Fruit fly (Drosophila melanogaster) whole organism, embryonic: Measurements from ENCODE around the gene Agpat3.

Source experiments
- Awh ChIP-seq: fragments of 200-800 bp; sonication (Bioruptor generic); IDR thresholded peaks from 2 replicates; pipeline ENCODE4, ENCODE4 v1.3.6; 2022; ENCODE audit warnings: missing biosample characterization, missing genetic modification characterization
- CG10462 ChIP-seq: fragments of 200-800 bp; sonication (Bioruptor generic); optimal IDR thresholded peaks from 2 replicates; lab custom pipeline; 2016; ENCODE audit warnings: missing biosample characterization, missing genetic modification characterization
- CG10565 ChIP-seq: fragments of 200-800 bp; sonication (Bioruptor generic); optimal IDR thresholded peaks from 3 replicates; lab custom pipeline; 2016; ENCODE audit warnings: missing biosample characterization, mild to moderate bottlenecking, missing genetic modification characterization
- CG13287 ChIP-seq: fragments of 200-800 bp; sonication (Bioruptor generic); IDR thresholded peaks from 2 replicates; pipeline ENCODE4 v1.3.6; 2022; ENCODE audit warnings: missing biosample characterization, missing genetic modification characterization; ENCODE audit not compliant: partially characterized antibody
- CG15514 ChIP-seq: fragments of 200-800 bp; sonication (Bioruptor generic); optimal IDR thresholded peaks from 3 replicates; lab custom pipeline; 2017; ENCODE audit warnings: missing biosample characterization, missing genetic modification characterization, mild to moderate bottlenecking, moderate library complexity, missing genetic modification reagents
- CG17829 ChIP-seq: fragments of 200-800 bp; optimal IDR thresholded peaks from 2 replicates; lab custom pipeline; 2019; ENCODE audit warnings: missing biosample characterization, mild to moderate bottlenecking, missing genetic modification characterization, moderate library complexity
- CG2116 ChIP-seq: fragments of 200-800 bp; sonication (Bioruptor generic); optimal IDR thresholded peaks from 3 replicates; lab custom pipeline; 2018; ENCODE audit warnings: missing biosample characterization, mild to moderate bottlenecking, missing genetic modification characterization
- CG6254 ChIP-seq: fragments of 200-800 bp; sonication (Bioruptor generic); optimal IDR thresholded peaks from 3 replicates; lab custom pipeline; 2017; ENCODE audit warnings: mild to moderate bottlenecking, missing biosample characterization, missing genetic modification reagents, missing genetic modification characterization
- CG6791 ChIP-seq: fragments of 200-800 bp; sonication (Bioruptor generic); IDR thresholded peaks from 3 replicates; pipeline ENCODE4 v1.3.6; 2022; ENCODE audit warnings: missing biosample characterization, missing genetic modification characterization; ENCODE audit not compliant: partially characterized antibody
- CG6854 ChIP-seq: fragments of 200-800 bp; sonication (Bioruptor generic); optimal IDR thresholded peaks from 3 replicates; lab custom pipeline; 2017; ENCODE audit warnings: missing biosample characterization, mild to moderate bottlenecking, missing genetic modification characterization
- CkIIα-i1 ChIP-seq: fragments of 200-800 bp; sonication (Bioruptor generic); IDR thresholded peaks from 2 replicates; pipeline ENCODE4 v1.3.6; 2022; ENCODE audit warnings: missing biosample characterization, missing genetic modification characterization
- Doc2 ChIP-seq: fragments of 200-800 bp; sonication (Bioruptor generic); IDR thresholded peaks from 2 replicates; pipeline ENCODE4 v1.3.6; 2022; ENCODE audit warnings: missing biosample characterization, missing genetic modification characterization
- ERR ChIP-seq: fragments of 200-800 bp; sonication (Bioruptor generic); optimal IDR thresholded peaks from 2 replicates; lab custom pipeline; 2016; ENCODE audit warnings: missing biosample characterization, missing genetic modification characterization
- Elba2 ChIP-seq: fragments of 200-800 bp; sonication (Bioruptor generic); optimal IDR thresholded peaks from 3 replicates; lab custom pipeline; 2016; ENCODE audit warnings: missing biosample characterization, missing genetic modification characterization
- Ets65A ChIP-seq: fragments of 200-800 bp; sonication (Bioruptor generic); peaks from one replicate; lab custom pipeline; 2016; ENCODE audit warnings: missing biosample characterization, missing genetic modification characterization
- HLH4C ChIP-seq: fragments of 200-800 bp; sonication (Bioruptor generic); IDR thresholded peaks from 3 replicates; pipeline ENCODE4 v1.3.6; 2022; ENCODE audit warnings: missing biosample characterization, missing genetic modification characterization; ENCODE audit not compliant: partially characterized antibody
- Hsf ChIP-seq: fragments of 200-800 bp; sonication (Bioruptor generic); optimal IDR thresholded peaks from 3 replicates; lab custom pipeline; 2016; ENCODE audit warnings: missing biosample characterization, missing genetic modification characterization
- Kr ChIP-seq: fragments of 200-800 bp; sonication (Bioruptor generic); optimal IDR thresholded peaks from 2 replicates; lab custom pipeline; 2017; ENCODE audit warnings: missing biosample characterization, mild to moderate bottlenecking, missing genetic modification characterization
- Mad ChIP-seq: fragments of 200-800 bp; sonication (Bioruptor generic); optimal IDR thresholded peaks from 2 replicates; lab custom pipeline; 2016; ENCODE audit warnings: missing biosample characterization, missing genetic modification characterization
- Nf-YA ChIP-seq: fragments of 200-800 bp; sonication (Bioruptor generic); IDR thresholded peaks from 2 replicates; pipeline ENCODE4 v1.3.6; 2022; ENCODE audit warnings: missing biosample characterization, missing genetic modification characterization
- Nf-YC ChIP-seq: fragments of 200-800 bp; optimal IDR thresholded peaks from 3 replicates; lab custom pipeline; 2019; ENCODE audit warnings: missing biosample characterization, mild to moderate bottlenecking, missing genetic modification characterization, moderate library complexity
- TFAM ChIP-seq: fragments of 200-800 bp; sonication (Bioruptor generic); optimal IDR thresholded peaks from 2 replicates; lab custom pipeline; 2017; ENCODE audit warnings: missing biosample characterization, missing genetic modification characterization, inconsistent platforms
- Trl ChIP-seq, 3 experiments: fragments of >200 bp in 2 of 3; fragments of 200-800 bp in 1 of 3; sonication (Bioruptor generic) in 1 of 3; optimal IDR thresholded peaks; 2 replicates in 1 of 3; 3 replicates in 2 of 3; lab custom pipeline; 2016 to 2017; ENCODE audit warnings: missing biosample characterization in 1 of 3, missing genetic modification characterization in 1 of 3
- amos ChIP-seq: fragments of 200-800 bp; sonication (Bioruptor generic); IDR thresholded peaks from 2 replicates; pipeline ENCODE4 v1.3.6; 2022; ENCODE audit warnings: missing biosample characterization, missing genetic modification characterization; ENCODE audit not compliant: partially characterized antibody
- bbx ChIP-seq: fragments of 200-800 bp; sonication (Bioruptor generic); IDR thresholded peaks from 2 replicates; pipeline ENCODE4 v1.3.6; 2022; ENCODE audit warnings: missing biosample characterization, missing genetic modification characterization; ENCODE audit not compliant: partially characterized antibody
- bsh ChIP-seq, 2 experiments: fragments of 200-800 bp; sonication (Bioruptor generic); optimal IDR thresholded peaks; 2 replicates each; lab custom pipeline; 2017 to 2018; ENCODE audit warnings: mild to moderate bottlenecking in 2 of 2, missing biosample characterization in 2 of 2, missing genetic modification characterization in 2 of 2, moderate library complexity in 1 of 2
- caup ChIP-seq: fragments of 200-800 bp; sonication (Bioruptor generic); optimal IDR thresholded peaks from 3 replicates; lab custom pipeline; 2017; ENCODE audit warnings: missing biosample characterization, mild to moderate bottlenecking, missing genetic modification characterization, moderate library complexity; ENCODE audit not compliant: severe bottlenecking
- chn ChIP-seq: fragments of 200-800 bp; sonication (Bioruptor generic); optimal IDR thresholded peaks from 2 replicates; lab custom pipeline; 2016; ENCODE audit warnings: missing biosample characterization, missing genetic modification characterization
- dan ChIP-seq: fragments of 200-800 bp; sonication (Bioruptor generic); IDR thresholded peaks from 2 replicates; pipeline ENCODE4 v1.3.6; 2022; ENCODE audit warnings: missing biosample characterization, missing genetic modification characterization
- dimm ChIP-seq: fragments of 200-800 bp; sonication (Bioruptor generic); IDR thresholded peaks from 2 replicates; pipeline ENCODE4 v1.3.6; 2022; ENCODE audit warnings: missing biosample characterization, missing genetic modification characterization
- dmrt99B ChIP-seq: fragments of 200-800 bp; sonication (Bioruptor generic); optimal IDR thresholded peaks from 2 replicates; lab custom pipeline; 2018; ENCODE audit warnings: missing biosample characterization, mild to moderate bottlenecking, missing genetic modification characterization, moderate library complexity
- fd64A ChIP-seq: fragments of 200-800 bp; sonication (Bioruptor generic); optimal IDR thresholded peaks from 3 replicates; lab custom pipeline; 2018; ENCODE audit warnings: missing biosample characterization, mild to moderate bottlenecking, missing genetic modification characterization
- ftz-f1 ChIP-seq: fragments of 200-800 bp; sonication (Bioruptor generic); optimal IDR thresholded peaks from 2 replicates; lab custom pipeline; 2016; ENCODE audit warnings: missing biosample characterization, missing genetic modification characterization
- gce ChIP-seq: fragments of 200-800 bp; sonication (Bioruptor generic); IDR thresholded peaks from 3 replicates; pipeline ENCODE4 v1.3.6; 2022; ENCODE audit warnings: missing biosample characterization, missing genetic modification characterization
- h ChIP-seq: fragments of >200 bp; optimal IDR thresholded peaks from 2 replicates; lab custom pipeline; 2017
- jumu ChIP-seq: fragments of 200-800 bp; sonication (Bioruptor generic); optimal IDR thresholded peaks from 3 replicates; lab custom pipeline; 2016; ENCODE audit warnings: missing biosample characterization, missing genetic modification characterization
- kni ChIP-seq: fragments of 200-800 bp; sonication (Bioruptor generic); optimal IDR thresholded peaks from 3 replicates; lab custom pipeline; 2017; ENCODE audit warnings: mild to moderate bottlenecking, missing biosample characterization, missing genetic modification reagents, missing genetic modification characterization
- lbe ChIP-seq: fragments of 200-800 bp; sonication (Bioruptor generic); optimal IDR thresholded peaks from 2 replicates; lab custom pipeline; 2016; ENCODE audit warnings: missing biosample characterization, mild to moderate bottlenecking, missing genetic modification characterization
- lov ChIP-seq, 2 experiments: fragments of 200-800 bp in 1 of 2; fragments of >200 bp in 1 of 2; sonication (Bioruptor generic) in 1 of 2; IDR thresholded peaks in 1 of 2; optimal IDR thresholded peaks in 1 of 2; 2 replicates in 1 of 2; 3 replicates in 1 of 2; pipeline versions ENCODE4 v1.3.6 to Lab custom; 2017 to 2022; ENCODE audit warnings: missing biosample characterization in 1 of 2, missing genetic modification characterization in 1 of 2
- phol ChIP-seq: fragments of 200-800 bp; sonication (Bioruptor generic); optimal IDR thresholded peaks from 3 replicates; lab custom pipeline; 2018; ENCODE audit warnings: missing biosample characterization, mild to moderate bottlenecking, missing genetic modification characterization, moderate library complexity
- salm ChIP-seq: fragments of 200-800 bp; sonication (Bioruptor generic); optimal IDR thresholded peaks from 2 replicates; lab custom pipeline; 2018; ENCODE audit warnings: missing biosample characterization, mild to moderate bottlenecking, missing genetic modification characterization
- slp2 ChIP-seq: fragments of 200-800 bp; sonication (Bioruptor generic); optimal IDR thresholded peaks from 2 replicates; lab custom pipeline; 2016; ENCODE audit warnings: missing biosample characterization, missing genetic modification characterization
- sr ChIP-seq: fragments of 200-800 bp; sonication (Bioruptor generic); IDR thresholded peaks from 3 replicates; pipeline ENCODE4 v1.3.6; 2022; ENCODE audit warnings: missing biosample characterization, missing genetic modification characterization
- stc ChIP-seq: fragments of 200-800 bp; sonication (Bioruptor generic); IDR thresholded peaks from 2 replicates; pipeline ENCODE4 v1.3.6; 2022; ENCODE audit warnings: missing biosample characterization, missing genetic modification characterization
- tap ChIP-seq: fragments of 200-800 bp; optimal IDR thresholded peaks from 3 replicates; lab custom pipeline; 2019; ENCODE audit warnings: missing biosample characterization, mild to moderate bottlenecking, missing genetic modification characterization, moderate library complexity
- tin ChIP-seq: fragments of 200-800 bp; sonication (Bioruptor generic); optimal IDR thresholded peaks from 3 replicates; lab custom pipeline; 2016; ENCODE audit warnings: missing biosample characterization, missing genetic modification characterization
- toy ChIP-seq: fragments of 200-800 bp; sonication (Bioruptor generic); IDR thresholded peaks from 2 replicates; pipeline ENCODE4 v1.3.6; 2022; ENCODE audit warnings: missing biosample characterization, missing genetic modification characterization
- vfl ChIP-seq: fragments of 200-800 bp; sonication (Bioruptor generic); optimal IDR thresholded peaks from 2 replicates; lab custom pipeline; 2016; ENCODE audit warnings: missing biosample characterization, missing genetic modification characterization
- z ChIP-seq: fragments of 200-800 bp; sonication (Bioruptor generic); IDR thresholded peaks from 3 replicates; pipeline ENCODE4 v1.3.6; 2022; ENCODE audit warnings: missing biosample characterization, missing genetic modification characterization
- zen ChIP-seq: fragments of 200-800 bp; sonication (Bioruptor generic); optimal IDR thresholded peaks from 3 replicates; lab custom pipeline; 2018; ENCODE audit warnings: missing biosample characterization, mild to moderate bottlenecking, missing genetic modification characterization, moderate library complexity

The Agpat3 gene

DNA sequence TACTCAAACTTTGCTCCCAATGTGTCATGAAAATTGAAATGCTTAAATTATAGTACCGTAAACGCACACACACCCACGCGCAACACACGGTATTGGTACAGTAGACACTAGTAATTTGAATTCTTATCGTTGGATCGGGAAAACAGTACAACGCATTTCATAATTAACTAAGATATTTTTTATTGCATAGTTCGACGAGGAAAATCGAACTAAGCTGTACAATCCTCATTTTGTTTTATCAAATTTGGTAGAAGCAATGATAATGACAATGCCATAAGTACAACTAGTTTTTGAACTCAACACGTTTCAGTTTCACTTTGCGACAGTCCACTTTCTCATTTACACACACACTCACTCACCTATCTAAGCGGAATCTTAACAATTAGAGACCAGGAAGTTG lies 5.0 kb downstream of the Agpat3 start (continued):
- TF ChIP-seq HLH4C (GFP tag; lab: Robert Waterston, UW) (no peak), vfl (GFP tag; lab: Kevin White, UChicago) (peak; percentile 23), tap (tag; lab: Kevin White, UChicago) (peak; percentile 75), lov (optimal IDR thresholded peaks at IDR 0.05; lab: Kevin White, UChicago) (no peak), lov (GFP tag; IDR thresholded peaks at IDR 0.05; lab: Robert Waterston, UW) (no peak), jumu (GFP tag; lab: Kevin White, UChicago) (peak; percentile 57), bsh (GFP tag; optimal IDR thresholded peaks at IDR 0.05; lab: Kevin White, UChicago) (peak in 1 of 2 experiments; percentile 73), toy (GFP tag; lab: Robert Waterston, UW) (peak; percentile 60; the same call in 1 of the 2 replicates), h (no peak), bbx (GFP tag; lab: Robert Waterston, UW) (no peak), CG17829 (tag; lab: Kevin White, UChicago) (peak; percentile 66), CkIIα-i1 (GFP tag; lab: Robert Waterston, UW) (no peak), chn (GFP tag; lab: Kevin White, UChicago) (peak; percentile 38), amos (GFP tag; lab: Robert Waterston, UW) (no peak), Doc2 (no peak), CG6254 (GFP tag; lab: Kevin White, UChicago) (no peak), dan (no peak), slp2 (no peak), phol (tag; lab: Kevin White, UChicago) (peak; percentile 61), sr (no peak), CG15514 (peak; percentile 44), ERR (GFP tag; lab: Kevin White, UChicago) (no peak), Nf-YA (GFP tag; lab: Robert Waterston, UW) (no peak), TFAM (GFP tag; lab: Kevin White, UChicago) (no peak), Hsf (GFP tag; lab: Kevin White, UChicago) (peak; percentile 70), CG6791 (no peak), kni (peak; percentile 66), lbe (GFP tag; lab: Kevin White, UChicago) (no peak), CG2116 (no peak), dimm (GFP tag; lab: Robert Waterston, UW) (no peak), CG10565 (GFP tag; lab: Kevin White, UChicago) (no peak), gce (GFP tag; lab: Robert Waterston, UW) (no peak), Nf-YC (tag; lab: Kevin White, UChicago) (peak; percentile 73), ftz-f1 (no peak), caup (GFP tag; lab: Kevin White, UChicago) (peak; percentile 72), salm (tag; lab: Kevin White, UChicago) (no peak), Mad (no peak), Ets65A (GFP tag; lab: Kevin White, UChicago) (peak; percentile 61), CG6854 (peak; percentile 69), fd64A (GFP tag; lab: Kevin White, UChicago) (peak; percentile 23), Kr (GFP tag; lab: Kevin White, UChicago) (no peak), stc (GFP tag; lab: Robert Waterston, UW) (0 out of 2 replicates have a peak, but pooled peaks have one; percentile 7), CG10462 (GFP tag; lab: Kevin White, UChicago) (peak; percentile 22), zen (tag; lab: Kevin White, UChicago) (peak; percentile 2), Awh (GFP tag; lab: Robert Waterston, UW) (no peak), tin (GFP tag; lab: Kevin White, UChicago) (peak; percentile 63), Elba2 (no peak), Trl (optimal IDR thresholded peaks at IDR 0.05; lab: Kevin White, UChicago) (no peak), Trl (GFP tag; optimal IDR thresholded peaks at IDR 0.05; lab: Kevin White, UChicago) (peak; percentile 60), CG13287 (GFP tag; lab: Robert Waterston, UW) (no peak), z (GFP tag; lab: Robert Waterston, UW) (no peak), dmrt99B (tag; lab: Kevin White, UChicago) (peak; percentile 80)
